Fruit fly (Drosophila melanogaster): ENCODE results near the gene SdicA.
"Not testable (repeated sequence)": the region's sequence is repeated elsewhere in the genome, so short reads cannot be mapped to it uniquely, and the experiment has no call there.

- not testable (repeated sequence) for TF ChIP-seq CTCF, CG8478 (optimal IDR thresholded peaks at IDR 0.05)
Observed at dm6 chrX:20194127-20194526, 7.6 kb downstream of the SdicA start, which contains the start of gene Sdic3.

Data from S2 (cell line).